Worm (Caenorhabditis elegans): ENCODE results near the gene H20E11.2.

DNA sequence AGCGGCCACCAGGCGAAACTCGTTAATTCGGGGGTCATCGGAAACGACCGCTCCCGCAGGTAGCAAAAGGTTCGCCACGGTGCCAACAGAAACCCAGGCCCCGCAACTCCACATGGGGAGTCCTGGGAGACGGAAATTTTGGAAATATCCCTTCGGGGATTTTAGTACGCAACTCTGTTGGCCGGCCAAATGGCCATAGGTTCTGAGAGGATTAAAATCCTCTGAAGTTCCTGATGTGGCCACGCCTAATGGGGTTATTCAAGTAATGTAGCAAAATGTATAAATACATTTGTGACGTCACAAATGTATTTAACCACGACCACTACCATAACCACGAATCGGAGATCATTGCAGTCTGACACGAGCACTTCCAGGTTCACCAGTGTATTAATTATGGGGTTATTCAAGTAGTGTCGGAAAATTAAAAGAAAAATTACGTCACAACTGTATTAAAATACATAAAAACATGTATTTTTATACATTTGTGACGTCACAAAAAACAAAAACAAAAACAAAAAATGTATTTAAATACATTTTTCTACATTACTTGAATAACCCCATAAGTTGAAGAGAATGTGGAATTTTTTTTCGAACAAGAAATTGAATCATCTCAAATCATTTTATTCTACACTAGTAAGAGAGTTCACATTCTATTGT, 34.1 kb upstream of the H20E11.2 start:
- TF ChIP-seq lin-32 (GFP tag; optimal IDR thresholded peaks at IDR 0.05) (no peak), unc-62 (GFP tag; optimal IDR thresholded peaks at IDR 0.05) (no peak), elt-1 (tag; optimal IDR thresholded peaks at IDR 0.05; ENCODE audit: borderline replicate concordance, insufficient read depth) (no peak), flh-1 (GFP tag; optimal IDR thresholded peaks at IDR 0.05) (no peak), pha-4 (tag; optimal IDR thresholded peaks at IDR 0.05) (no peak), unc-39 (tag; optimal IDR thresholded peaks at IDR 0.05) (no peak), mep-1 (tag; optimal IDR thresholded peaks at IDR 0.05) (no peak), ceh-39 (tag; optimal IDR thresholded peaks at IDR 0.05) (no peak), snpc-4 (tag; optimal IDR thresholded peaks at IDR 0.05) (no peak), nhr-28 (tag; optimal IDR thresholded peaks at IDR 0.05) (no peak), elt-3 (tag; optimal IDR thresholded peaks at IDR 0.05) (no peak), nhr-12 (tag; optimal IDR thresholded peaks at IDR 0.05) (no peak), bed-3 (GFP tag; optimal IDR thresholded peaks at IDR 0.05) (no peak)
